Worm (Caenorhabditis elegans): Measurements from ENCODE around the gene K02F3.9.

Gene K02F3.9

ce11 chrIII:880840-881239 lies 39.7 kb upstream of the K02F3.9 start:
- TF ChIP-seq pqm-1 (tag; optimal IDR thresholded peaks at IDR 0.05): no peak
- no peak for TF ChIP-seq mab-9 (GFP tag; IDR thresholded peaks at IDR 0.05)
- no peak for TF ChIP-seq efl-1 (optimal IDR thresholded peaks at IDR 0.05)
- peak in 1 of 2 experiments; percentile 57 for TF ChIP-seq efl-1 (GFP tag; optimal IDR thresholded peaks at IDR 0.05 in 1 of 2)
- no peak for TF ChIP-seq egl-27 (tag; optimal IDR thresholded peaks at IDR 0.05)
- no peak for TF ChIP-seq lin-14 (GFP tag; optimal IDR thresholded peaks at IDR 0.05)
- no peak for TF ChIP-seq swsn-7 (tag; optimal IDR thresholded peaks at IDR 0.05)
- TF ChIP-seq nhr-76 (tag; optimal IDR thresholded peaks at IDR 0.05): no peak
- no peak for TF ChIP-seq hlh-17 (GFP tag; optimal IDR thresholded peaks at IDR 0.05; ENCODE audit: borderline replicate concordance)
- no peak for TF ChIP-seq ets-5 (GFP tag; IDR thresholded peaks at IDR 0.05)

ce11 chrIII:879634-880033 lies 38.5 kb upstream of the K02F3.9 start, which contains the start of the genes T24C4.5 and ucr-2.3:
Gene T24C4.5, minus strand, starts transcription at chrIII:879734.
Gene ucr-2.3, plus strand, starts transcription at chrIII:879860.
- TF ChIP-seq egl-27 (tag; optimal IDR thresholded peaks at IDR 0.05) (no peak), tbx-2 (tag; optimal IDR thresholded peaks at IDR 0.05) (no peak), nhr-237 (tag; optimal IDR thresholded peaks at IDR 0.05) (no peak), snpc-4 (tag; optimal IDR thresholded peaks at IDR 0.05) (no peak), nhr-90 (tag; optimal IDR thresholded peaks at IDR 0.05; ENCODE audit: poor library complexity) (no peak)

- no peak for TF ChIP-seq ceh-63 (GFP tag; optimal IDR thresholded peaks at IDR 0.05)
- no peak for TF ChIP-seq unc-62 (GFP tag; optimal IDR thresholded peaks at IDR 0.05)
- TF ChIP-seq ceh-90 (tag; optimal IDR thresholded peaks at IDR 0.05): no peak
- TF ChIP-seq egl-27 (tag; optimal IDR thresholded peaks at IDR 0.05): no peak
- no peak for TF ChIP-seq grh-1 (GFP tag; IDR thresholded peaks at IDR 0.05)
Measured at ce11 chrIII:873432-873831, 32.3 kb upstream of the K02F3.9 start, which contains the start of gene clc-19. Gene clc-19, minus strand, starts transcription at chrIII:873566.

- TF ChIP-seq jun-1 (tag; optimal IDR thresholded peaks at IDR 0.05) (no peak), fkh-8 (tag; optimal IDR thresholded peaks at IDR 0.05) (peak; percentile 23), dsc-1 (tag; optimal IDR thresholded peaks at IDR 0.05) (peak; percentile 72), sox-4 (tag; optimal IDR thresholded peaks at IDR 0.05) (peak; percentile 28), tlp-1 (tag; optimal IDR thresholded peaks at IDR 0.05) (no peak), ceh-88 (GFP tag; IDR thresholded peaks at IDR 0.05) (no peak)
Measured at ce11 chrIII:872373-872772, 31.2 kb upstream of the K02F3.9 start, which contains the start of the genes T24C4.3 and clc-20. Gene T24C4.3, minus strand, starts transcription at chrIII:872473. Gene clc-20, plus strand, starts transcription at chrIII:872583.

ce11 chrIII:870555-870954 lies 29.4 kb upstream of the K02F3.9 start:
- no peak for TF ChIP-seq C16A3.4 (tag; optimal IDR thresholded peaks at IDR 0.05)
- no peak for TF ChIP-seq nhr-20 (tag; optimal IDR thresholded peaks at IDR 0.05)
- TF ChIP-seq nhr-19 (GFP tag; conservative IDR thresholded peaks at IDR 0.05): no peak
- no peak for TF ChIP-seq hpl-2 (GFP tag; optimal IDR thresholded peaks at IDR 0.05)
- no peak for TF ChIP-seq nhr-28 (tag; optimal IDR thresholded peaks at IDR 0.05)
- no peak for TF ChIP-seq egl-13 (tag; optimal IDR thresholded peaks at IDR 0.05)
- no peak for TF ChIP-seq vab-15 (tag; optimal IDR thresholded peaks at IDR 0.05)
- TF ChIP-seq nhr-76 (tag; optimal IDR thresholded peaks at IDR 0.05): no peak
- TF ChIP-seq lsy-2 (tag; optimal IDR thresholded peaks at IDR 0.05): no peak
- no peak for TF ChIP-seq nhr-71 (tag; optimal IDR thresholded peaks at IDR 0.05)
- no peak for TF ChIP-seq blmp-1 (tag; optimal IDR thresholded peaks at IDR 0.05)
- TF ChIP-seq nhr-237 (tag; optimal IDR thresholded peaks at IDR 0.05): no peak

ce11 chrIII:869869-870268 lies 28.7 kb upstream of the K02F3.9 start, which contains the start of gene T24C4.2:
Gene T24C4.2, minus strand, starts transcription at chrIII:869969.
- TF ChIP-seq ces-1 (GFP tag; optimal IDR thresholded peaks at IDR 0.05): no peak
- no peak for TF ChIP-seq efl-1 (optimal IDR thresholded peaks at IDR 0.05)
- TF ChIP-seq efl-1 (GFP tag; optimal IDR thresholded peaks at IDR 0.05 in 1 of 2): peak in 1 of 2 experiments; percentile 73
